Worm (Caenorhabditis elegans): ENCODE results near the gene str-73.

DNA sequence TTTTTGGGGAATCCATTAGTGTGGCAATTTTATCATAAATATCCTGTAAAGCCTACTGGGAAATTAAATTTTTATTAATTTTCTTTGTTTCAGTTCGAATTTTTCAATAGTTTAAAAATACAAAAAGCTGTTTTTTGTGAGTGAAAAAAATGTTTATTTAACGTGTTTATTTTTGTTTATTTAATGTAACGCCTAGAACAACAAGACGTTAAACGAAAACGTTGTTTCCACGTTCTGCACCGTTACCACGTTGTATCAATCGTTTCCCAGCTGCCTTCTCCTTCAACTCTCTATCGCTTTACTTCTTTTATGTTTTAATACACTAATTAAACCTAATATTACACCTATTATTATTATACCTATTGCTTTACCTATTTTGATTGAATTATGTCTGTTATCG lies 17.7 kb downstream of the str-73 start, which contains the start of gene T08G3.13:
- no peak for TF ChIP-seq fkh-10 (GFP tag; optimal IDR thresholded peaks at IDR 0.05)
- no peak for TF ChIP-seq pha-4 (tag; optimal IDR thresholded peaks at IDR 0.05)
- TF ChIP-seq odd-2 (tag; optimal IDR thresholded peaks at IDR 0.05), result no peak
- no peak for TF ChIP-seq npax-4 (tag; optimal IDR thresholded peaks at IDR 0.05)
- no peak for TF ChIP-seq unc-55 (GFP tag; optimal IDR thresholded peaks at IDR 0.05)
- TF ChIP-seq fax-1 (tag; optimal IDR thresholded peaks at IDR 0.05), result no peak
- TF ChIP-seq nfya-1 (tag; optimal IDR thresholded peaks at IDR 0.05), result no peak
- no peak for TF ChIP-seq dve-1 (tag; optimal IDR thresholded peaks at IDR 0.05)
- no peak for TF ChIP-seq nhr-11 (tag; optimal IDR thresholded peaks at IDR 0.05)
- TF ChIP-seq ets-4 (tag; optimal IDR thresholded peaks at IDR 0.05), result no peak
- no peak for TF ChIP-seq unc-42 (tag; optimal IDR thresholded peaks at IDR 0.05)
- no peak for TF ChIP-seq unc-3 (GFP tag; conservative IDR thresholded peaks at IDR 0.05)
- TF ChIP-seq unc-3 (tag; optimal IDR thresholded peaks at IDR 0.05), result no peak

Data from whole organism, late embryonic.